Fruit fly (Drosophila melanogaster): Measurements from ENCODE around the gene CG10694.
A peak's percentile ranks its signal among the peaks of the same experiment; 100 is the strongest.

- peak; percentile 76 for TF ChIP-seq CG3032 (tag; optimal IDR thresholded peaks at IDR 0.05)
- TF ChIP-seq CG31627 (GFP tag; optimal IDR thresholded peaks at IDR 0.05): peak; percentile 44
Observed at dm6 chr3R:24144542-24144941, 37.4 kb downstream of the CG10694 start.
